Fruit fly (Drosophila melanogaster): ENCODE results near the gene Prosbeta3.

Gene Prosbeta3

DNA sequence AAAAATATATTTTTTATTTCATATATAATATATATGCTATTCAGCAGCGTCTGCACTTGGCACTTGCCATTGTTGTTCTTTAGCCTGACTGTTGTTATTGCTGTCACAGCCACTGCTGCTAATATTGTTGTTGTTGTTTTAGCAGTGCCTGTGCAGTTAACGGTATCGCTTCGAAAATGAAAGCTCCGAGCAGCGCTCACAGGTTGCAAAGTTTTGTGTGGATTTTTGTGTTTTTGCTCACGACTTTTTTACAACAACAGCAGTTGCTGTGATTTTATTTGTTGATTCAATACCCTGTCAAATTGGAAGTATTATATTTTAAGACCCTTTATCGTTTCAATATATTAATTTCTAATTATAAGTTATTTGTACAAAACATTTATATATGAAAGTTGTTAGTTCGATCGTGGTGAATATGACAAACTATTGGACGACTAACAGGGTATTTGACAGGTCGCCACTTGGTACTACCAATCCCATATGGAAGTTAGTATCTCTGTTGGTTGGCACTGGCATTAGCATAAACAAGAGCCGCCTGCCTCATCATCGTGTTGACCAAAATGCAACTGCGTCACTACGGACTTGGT lies 42.2 kb downstream of the Prosbeta3 start (continued):
- no peak for TF ChIP-seq MESR4 (GFP tag; optimal IDR thresholded peaks at IDR 0.05)
- 0 out of 2 replicates have a peak, but pooled peaks have one; percentile 22 for TF ChIP-seq CG14441 (GFP tag; IDR thresholded peaks at IDR 0.05)
- no peak for TF ChIP-seq esg (GFP tag; conservative IDR thresholded peaks at IDR 0.05)
- no peak for TF ChIP-seq mam (GFP tag; optimal IDR thresholded peaks at IDR 0.05)
- TF ChIP-seq CG11560 (tag; IDR thresholded peaks at IDR 0.05): no peak
- no peak for TF ChIP-seq Hsf (GFP tag; optimal IDR thresholded peaks at IDR 0.05)
- no peak for TF ChIP-seq HmgD (GFP tag; optimal IDR thresholded peaks at IDR 0.05)
- peak; percentile 74 for TF ChIP-seq vvl (GFP tag; IDR thresholded peaks at IDR 0.05)
- TF ChIP-seq CG11456 (GFP tag; IDR thresholded peaks at IDR 0.05): no peak
- TF ChIP-seq CG11695 (GFP tag; IDR thresholded peaks at IDR 0.05): no peak
- TF ChIP-seq Ptx1 (GFP tag; IDR thresholded peaks at IDR 0.05): 0 out of 2 replicates have a peak, but pooled peaks have one; percentile 31
- TF ChIP-seq CG2678 (tag; optimal IDR thresholded peaks at IDR 0.05): peak; percentile 57
- TF ChIP-seq CG6272 (GFP tag; IDR thresholded peaks at IDR 0.05): no peak
- peak in 1 of 2 experiments; percentile 63 for TF ChIP-seq Hr51 (GFP tag; optimal IDR thresholded peaks at IDR 0.05)
- no peak for TF ChIP-seq shn (GFP tag; optimal IDR thresholded peaks at IDR 0.05)
- TF ChIP-seq ATbp (GFP tag; optimal IDR thresholded peaks at IDR 0.05): peak; percentile 61
- no peak for TF ChIP-seq CoRest (tag; optimal IDR thresholded peaks at IDR 0.05)
- TF ChIP-seq dmrt11E (tag; optimal IDR thresholded peaks at IDR 0.05): no peak
- TF ChIP-seq CG34422 (GFP tag; IDR thresholded peaks at IDR 0.05): no peak
- peak; percentile 32; the same call in 1 of the 2 replicates for TF ChIP-seq CG32772 (GFP tag; IDR thresholded peaks at IDR 0.05)
- TF ChIP-seq eve (GFP tag; optimal IDR thresholded peaks at IDR 0.05): peak in 1 of 2 experiments; percentile 11
- no peak for TF ChIP-seq al (GFP tag; IDR thresholded peaks at IDR 0.05)
- peak; percentile 41 for TF ChIP-seq CG10979 (tag; optimal IDR thresholded peaks at IDR 0.05)
- no peak for TF ChIP-seq Lim3 (GFP tag; IDR thresholded peaks at IDR 0.05)
- no peak for TF ChIP-seq CG5180 (GFP tag; optimal IDR thresholded peaks at IDR 0.05)
- no peak for TF ChIP-seq org-1 (GFP tag; optimal IDR thresholded peaks at IDR 0.05)
- no peak for TF ChIP-seq sens-2 (GFP tag; IDR thresholded peaks at IDR 0.05)
- TF ChIP-seq YL-1 (GFP tag; optimal IDR thresholded peaks at IDR 0.05): no peak
- no peak for TF ChIP-seq CTCF (GFP tag; optimal IDR thresholded peaks at IDR 0.05)
- no peak for TF ChIP-seq br (optimal IDR thresholded peaks at IDR 0.05)
- peak; percentile 40 for TF ChIP-seq CG13424 (tag; optimal IDR thresholded peaks at IDR 0.05)
- TF ChIP-seq Dll (GFP tag; IDR thresholded peaks at IDR 0.05; ENCODE audit: partially characterized antibody): no peak
- TF ChIP-seq CHES-1-like (GFP tag; optimal IDR thresholded peaks at IDR 0.05): no peak
- TF ChIP-seq Neu2 (GFP tag; optimal IDR thresholded peaks at IDR 0.05; ENCODE audit: borderline replicate concordance): no peak
- 0 out of 3 replicates have a peak, but pooled peaks have one; percentile 32 for TF ChIP-seq CG3726 (GFP tag; IDR thresholded peaks at IDR 0.05)
- TF ChIP-seq CG2712 (tag; optimal IDR thresholded peaks at IDR 0.05): peak; percentile 55
- no peak for TF ChIP-seq ham (GFP tag; IDR thresholded peaks at IDR 0.05)
- no peak; the same call in 2 of the 3 replicates for TF ChIP-seq croc (GFP tag; conservative IDR thresholded peaks at IDR 0.05)
- TF ChIP-seq nerfin-1 (tag; optimal IDR thresholded peaks at IDR 0.05): no peak
- TF ChIP-seq Jarid2 (GFP tag; optimal IDR thresholded peaks at IDR 0.05): no peak
- TF ChIP-seq Hr78 (GFP tag; optimal IDR thresholded peaks at IDR 0.05): no peak
- TF ChIP-seq CG14667 (GFP tag; IDR thresholded peaks at IDR 0.05): no peak
- peak; percentile 64 for TF ChIP-seq oc (tag; optimal IDR thresholded peaks at IDR 0.05)
- no peak for TF ChIP-seq CG6854 (GFP tag; optimal IDR thresholded peaks at IDR 0.05)
- TF ChIP-seq CG17912 (GFP tag; optimal IDR thresholded peaks at IDR 0.05): no peak
- no peak for TF ChIP-seq CG1024 (GFP tag; IDR thresholded peaks at IDR 0.05)
- TF ChIP-seq CG17829 (tag; optimal IDR thresholded peaks at IDR 0.05): peak; percentile 32
- peak; percentile 4 for TF ChIP-seq CG7556 (GFP tag; optimal IDR thresholded peaks at IDR 0.05)
- no peak for TF ChIP-seq Gsc (GFP tag; IDR thresholded peaks at IDR 0.05)
- TF ChIP-seq unc-4 (GFP tag; IDR thresholded peaks at IDR 0.05; ENCODE audit: partially characterized antibody): no peak
- TF ChIP-seq onecut (GFP tag; IDR thresholded peaks at IDR 0.05): no peak; the same call in 1 of the 2 replicates

Data from whole organism, embryonic.